Worm (Caenorhabditis elegans) whole organism, late embryonic: Measurements from ENCODE around the gene nlp-56.

Experiments used
- ceh-30 ChIP-seq: fragments of 150-350 bp; optimal IDR thresholded peaks from 2 replicates; lab custom pipeline; 2014; ENCODE audit warnings: missing biosample characterization, missing genetic modification characterization
- ceh-6 ChIP-seq: fragments of 200-800 bp; sonication (Bioruptor generic); optimal IDR thresholded peaks from 2 replicates; lab custom pipeline; 2018; ENCODE audit warnings: mild to moderate bottlenecking, missing genetic modification characterization, missing compliant biosample characterization
- dve-1 ChIP-seq: sonication (generic microtip); optimal IDR thresholded peaks from 2 replicates; lab custom pipeline; 2017; ENCODE audit warnings: antibody characterized with exemption, mild to moderate bottlenecking, missing genetic modification characterization, missing compliant biosample characterization
- elt-2 ChIP-seq: sonication (generic microtip); optimal IDR thresholded peaks from 2 replicates; lab custom pipeline; 2016; ENCODE audit warnings: missing genetic modification reagents, missing genetic modification characterization, missing compliant biosample characterization
- hlh-8 ChIP-seq: sonication (generic microtip); optimal IDR thresholded peaks from 2 replicates; lab custom pipeline; 2016; ENCODE audit warnings: missing genotype, missing genetic modification characterization, missing compliant biosample characterization
- lim-6 ChIP-seq: sonication (generic microtip); optimal IDR thresholded peaks from 2 replicates; lab custom pipeline; 2016; ENCODE audit warnings: missing genetic modification characterization, missing compliant biosample characterization
- nfya-1 ChIP-seq: sonication (generic microtip); optimal IDR thresholded peaks from 2 replicates; lab custom pipeline; 2017; ENCODE audit warnings: missing genetic modification characterization, mild to moderate bottlenecking, missing compliant biosample characterization, antibody characterized with exemption, moderate library complexity
- nhr-11 ChIP-seq: fragments of 150-350 bp; optimal IDR thresholded peaks from 2 replicates; lab custom pipeline; 2014; ENCODE audit warnings: missing biosample characterization, missing genetic modification characterization
- pha-4 ChIP-seq: fragments of 150-350 bp; optimal IDR thresholded peaks from 2 replicates; lab custom pipeline; 2018; ENCODE audit warnings: missing biosample characterization, missing genetic modification reagents, missing genetic modification characterization
- unc-86 ChIP-seq: sonication (generic microtip); optimal IDR thresholded peaks from 2 replicates; lab custom pipeline; 2016; ENCODE audit warnings: missing genetic modification characterization, missing compliant biosample characterization

DNA sequence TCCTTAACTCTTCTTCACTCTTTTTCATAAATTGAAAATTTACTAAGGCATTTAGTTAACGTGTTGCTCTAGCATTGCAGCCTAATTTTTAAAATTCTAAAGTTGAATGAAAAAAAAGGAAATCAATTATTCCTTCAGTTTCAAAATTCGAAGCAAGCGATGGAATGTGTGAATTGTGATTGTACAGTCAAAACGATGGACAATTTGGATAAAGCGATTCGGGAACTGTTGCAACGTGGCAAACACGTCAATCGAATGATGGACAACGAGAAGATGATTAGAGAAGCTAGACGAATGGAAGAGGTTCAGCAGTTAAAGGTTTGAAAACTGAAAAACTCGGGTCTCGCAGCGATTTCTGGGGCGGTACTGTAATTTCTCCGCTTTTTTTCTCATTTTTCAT lies 14.6 kb upstream of the nlp-56 start, which contains the start of gene Y57G11C.14:
- TF ChIP-seq lim-6 (tag; lab: Kevin White, UChicago) (no peak), ceh-30 (no peak), pha-4 (tag; lab: Kevin White, UChicago) (no peak), dve-1 (no peak), unc-86 (tag; lab: Kevin White, UChicago) (no peak), nhr-11 (tag; lab: Kevin White, UChicago) (no peak), elt-2 (no peak), nfya-1 (tag; lab: Kevin White, UChicago) (no peak), hlh-8 (tag; lab: Kevin White, UChicago) (no peak), ceh-6 (GFP tag; lab: Kevin White, UChicago) (no peak)
